Fruit fly (Drosophila melanogaster): Measurements from ENCODE around the gene Vps45.

Vps45 gene

dm6 chr3R:9563240-9563992 is at the start of gene Vps45, which contains the start of gene CG9393:
TSS of gene Vps45 (plus strand) at chr3R:9563924.
TSS of gene CG9393 (minus strand) at chr3R:9563673.
- TF ChIP-seq vri (GFP tag; optimal IDR thresholded peaks at IDR 0.05), result peak; percentile 61
- no peak for TF ChIP-seq CG4318 (GFP tag; optimal IDR thresholded peaks at IDR 0.05)
- no peak for TF ChIP-seq net (GFP tag; optimal IDR thresholded peaks at IDR 0.05)
- peak; percentile 68 for TF ChIP-seq lz (GFP tag; optimal IDR thresholded peaks at IDR 0.05)
- peak; percentile 67 for TF ChIP-seq CG31627 (GFP tag; optimal IDR thresholded peaks at IDR 0.05)
- peak; percentile 49 for TF ChIP-seq Eip93F (GFP tag; optimal IDR thresholded peaks at IDR 0.05)
- TF ChIP-seq cyc (GFP tag; optimal IDR thresholded peaks at IDR 0.05), result peak; percentile 68
- TF ChIP-seq CG11902 (GFP tag; optimal IDR thresholded peaks at IDR 0.05), result peak; percentile 20
- peak; percentile 62 for TF ChIP-seq CG3032 (tag; optimal IDR thresholded peaks at IDR 0.05)
- TF ChIP-seq Ets21C (GFP tag; optimal IDR thresholded peaks at IDR 0.05), result no peak
- no peak for TF ChIP-seq Hr4 (GFP tag; optimal IDR thresholded peaks at IDR 0.05)
- peak; percentile 74 for TF ChIP-seq esn (GFP tag; optimal IDR thresholded peaks at IDR 0.05)
- TF ChIP-seq CG15336 (GFP tag; IDR thresholded peaks at IDR 0.05), result 0 out of 2 replicates have a peak, but pooled peaks have one; percentile 24
- no peak for TF ChIP-seq topi (GFP tag; optimal IDR thresholded peaks at IDR 0.05)
- peak; percentile 14 for TF ChIP-seq Sox15 (GFP tag; optimal IDR thresholded peaks at IDR 0.05)

- TF ChIP-seq achi (GFP tag; optimal IDR thresholded peaks at IDR 0.05), result no peak
- TF ChIP-seq CG6792 (GFP tag; optimal IDR thresholded peaks at IDR 0.05), result no peak
- peak; percentile 0 for TF ChIP-seq Sox15 (GFP tag; optimal IDR thresholded peaks at IDR 0.05)
- peak; percentile 65 for TF ChIP-seq vri (GFP tag; optimal IDR thresholded peaks at IDR 0.05)
- TF ChIP-seq esn (GFP tag; optimal IDR thresholded peaks at IDR 0.05), result peak; percentile 25
- peak; percentile 46 for TF ChIP-seq lz (GFP tag; optimal IDR thresholded peaks at IDR 0.05)
- TF ChIP-seq Sox102F (GFP tag; optimal IDR thresholded peaks at IDR 0.05), result no peak
- TF ChIP-seq cyc (GFP tag; optimal IDR thresholded peaks at IDR 0.05), result peak; percentile 57
- peak; percentile 28 for TF ChIP-seq topi (GFP tag; optimal IDR thresholded peaks at IDR 0.05)
- peak; percentile 72 for TF ChIP-seq CG31627 (GFP tag; optimal IDR thresholded peaks at IDR 0.05)
- TF ChIP-seq Sox14 (GFP tag; optimal IDR thresholded peaks at IDR 0.05), result peak; percentile 69
- TF ChIP-seq CG3032 (tag; optimal IDR thresholded peaks at IDR 0.05), result peak; percentile 36
These were observed 47.8 kb upstream of the Vps45 start, which contains the start of the genes mRpL47, CG8176 and Kdm3 for dm6 chr3R:9515860-9516344. TSS of gene mRpL47 (minus strand) at chr3R:9515908. TSS of gene CG8176 (plus strand) at chr3R:9516007. TSS of gene Kdm3 (plus strand) at chr3R:9516007.

- TF ChIP-seq Hr38 (GFP tag; optimal IDR thresholded peaks at IDR 0.05) (no peak), svp (GFP tag) (peak; percentile 74), CG4318 (GFP tag; optimal IDR thresholded peaks at IDR 0.05) (no peak), fkh (GFP tag; optimal IDR thresholded peaks at IDR 0.05) (peak; percentile 84), spab (GFP tag; optimal IDR thresholded peaks at IDR 0.05) (no peak)
These were observed 47.3 kb upstream of the Vps45 start for dm6 chr3R:9516400-9516852.

dm6 chr3R:9527907-9528842 is 35.5 kb upstream of the Vps45 start:
- peak; percentile 94 for TF ChIP-seq svp (GFP tag)
- peak; percentile 98 for TF ChIP-seq Eip78C (GFP tag)
- peak; percentile 88 for TF ChIP-seq CG15336 (GFP tag; IDR thresholded peaks at IDR 0.05)
- peak; percentile 90 for TF ChIP-seq CG6276 (GFP tag; optimal IDR thresholded peaks at IDR 0.05)
- peak; percentile 68 for TF ChIP-seq CG4318 (GFP tag; optimal IDR thresholded peaks at IDR 0.05)
- peak; percentile 86 for TF ChIP-seq cyc (GFP tag; optimal IDR thresholded peaks at IDR 0.05)
- TF ChIP-seq Hr4 (GFP tag; optimal IDR thresholded peaks at IDR 0.05), result no peak
- no peak for TF ChIP-seq Met (GFP tag; optimal IDR thresholded peaks at IDR 0.05)
- peak; percentile 91 for TF ChIP-seq CG11902 (GFP tag; optimal IDR thresholded peaks at IDR 0.05)
- peak; percentile 87 for TF ChIP-seq OdsH (GFP tag; optimal IDR thresholded peaks at IDR 0.05)
- TF ChIP-seq CG3032 (tag; optimal IDR thresholded peaks at IDR 0.05), result peak; percentile 57
- peak in 1 of 2 experiments; percentile 55 for TF ChIP-seq salr (GFP tag; optimal IDR thresholded peaks at IDR 0.05)
- TF ChIP-seq Smox (GFP tag; optimal IDR thresholded peaks at IDR 0.05), result no peak
- peak; percentile 89 for TF ChIP-seq acj6 (GFP tag; optimal IDR thresholded peaks at IDR 0.05)
- peak; percentile 75 for TF ChIP-seq spab (GFP tag; optimal IDR thresholded peaks at IDR 0.05)
- TF ChIP-seq CG31627 (GFP tag; optimal IDR thresholded peaks at IDR 0.05), result peak; percentile 85
- TF ChIP-seq CG9139 (GFP tag; optimal IDR thresholded peaks at IDR 0.05), result no peak
- TF ChIP-seq Sox15 (GFP tag; optimal IDR thresholded peaks at IDR 0.05), result peak; percentile 76
- TF ChIP-seq CG8632 (GFP tag; optimal IDR thresholded peaks at IDR 0.05), result no peak
- TF ChIP-seq fd85E (GFP tag; optimal IDR thresholded peaks at IDR 0.05), result peak; percentile 85
- TF ChIP-seq CG8119 (GFP tag; IDR thresholded peaks at IDR 0.05), result peak; percentile 86
- peak; percentile 12 for TF ChIP-seq Hr38 (GFP tag; optimal IDR thresholded peaks at IDR 0.05)
- peak; percentile 85 for TF ChIP-seq CG8319 (GFP tag; optimal IDR thresholded peaks at IDR 0.05)
- no peak for TF ChIP-seq CG7368 (GFP tag; optimal IDR thresholded peaks at IDR 0.05)
- TF ChIP-seq Blimp-1 (GFP tag; optimal IDR thresholded peaks at IDR 0.05), result peak; percentile 27
- peak; percentile 88 for TF ChIP-seq CG11762 (GFP tag; optimal IDR thresholded peaks at IDR 0.05; ENCODE audit: insufficient read depth)

Measured in whole organism, prepupa.